Worm (Caenorhabditis elegans) whole organism, mixed stage, embryonic: ENCODE data around the gene hlh-25.

Source experiments
- M03D4.4 ChIP-seq: sonication (generic microtip); optimal IDR thresholded peaks from 2 replicates; lab custom pipeline; 2017; ENCODE audit warnings: mild to moderate bottlenecking, missing genetic modification characterization, missing compliant biosample characterization
- lsy-2 ChIP-seq: fragments of 150-350 bp; optimal IDR thresholded peaks from 2 replicates; lab custom pipeline; 2014; ENCODE audit warnings: missing biosample characterization, missing genetic modification characterization
- mab-5 ChIP-seq: fragments of 150-350 bp; optimal IDR thresholded peaks from 2 replicates; lab custom pipeline; 2014; ENCODE audit warnings: missing biosample characterization, missing genetic modification characterization
- mep-1 ChIP-seq: fragments of 150-350 bp; optimal IDR thresholded peaks from 2 replicates; lab custom pipeline; 2017; ENCODE audit warnings: missing biosample characterization, missing genetic modification reagents, missing genetic modification characterization, inconsistent platforms
- nhr-12 ChIP-seq: fragments of 150-350 bp; optimal IDR thresholded peaks from 2 replicates; lab custom pipeline; 2014; ENCODE audit warnings: missing biosample characterization, missing genetic modification characterization
- nhr-237 ChIP-seq: fragments of 150-350 bp; optimal IDR thresholded peaks from 2 replicates; lab custom pipeline; 2014; ENCODE audit warnings: missing biosample characterization, missing genetic modification characterization
- unc-39 ChIP-seq: fragments of 150-350 bp; optimal IDR thresholded peaks from 2 replicates; lab custom pipeline; 2014; ENCODE audit warnings: missing biosample characterization, missing genetic modification characterization

DNA sequence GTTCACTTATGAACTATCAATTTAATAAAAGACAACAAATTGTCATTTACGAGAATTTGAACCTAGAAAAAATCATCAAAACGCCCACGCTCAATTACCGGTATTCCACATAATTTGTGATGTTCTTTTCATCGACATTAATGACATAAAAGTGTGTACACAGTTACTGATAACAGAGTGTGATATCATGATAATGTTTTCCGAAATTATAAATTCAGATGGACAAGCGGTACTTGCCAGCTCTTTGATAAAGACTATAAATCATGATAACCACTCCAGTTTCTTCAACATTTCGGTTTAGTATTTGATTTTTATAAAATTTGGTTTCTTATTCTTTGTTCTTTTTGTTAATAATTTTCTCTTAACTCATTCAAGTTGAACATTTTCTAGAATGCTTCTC lies 50.7 kb downstream of the hlh-25 start, which contains the start of gene lys-8:
- TF ChIP-seq nhr-237 (tag; lab: Kevin White, UChicago) (no peak), nhr-12 (tag; lab: Kevin White, UChicago) (no peak), mab-5 (no peak), mep-1 (no peak), lsy-2 (tag; lab: Kevin White, UChicago) (no peak), unc-39 (no peak), M03D4.4 (tag; lab: Kevin White, UChicago) (no peak)
